Worm (Caenorhabditis elegans): Measurements from ENCODE around the gene T20D4.15.

The T20D4.15 gene

ce11 chrV:3391005-3391404 lies 3.5 kb downstream of the T20D4.15 start:
- TF ChIP-seq C38D4.7 (GFP tag; optimal IDR thresholded peaks at IDR 0.05) = no peak
- no peak for TF ChIP-seq pag-3 (tag; optimal IDR thresholded peaks at IDR 0.05; ENCODE audit: borderline replicate concordance)
- no peak for TF ChIP-seq ceh-30 (tag; optimal IDR thresholded peaks at IDR 0.05)

DNA sequence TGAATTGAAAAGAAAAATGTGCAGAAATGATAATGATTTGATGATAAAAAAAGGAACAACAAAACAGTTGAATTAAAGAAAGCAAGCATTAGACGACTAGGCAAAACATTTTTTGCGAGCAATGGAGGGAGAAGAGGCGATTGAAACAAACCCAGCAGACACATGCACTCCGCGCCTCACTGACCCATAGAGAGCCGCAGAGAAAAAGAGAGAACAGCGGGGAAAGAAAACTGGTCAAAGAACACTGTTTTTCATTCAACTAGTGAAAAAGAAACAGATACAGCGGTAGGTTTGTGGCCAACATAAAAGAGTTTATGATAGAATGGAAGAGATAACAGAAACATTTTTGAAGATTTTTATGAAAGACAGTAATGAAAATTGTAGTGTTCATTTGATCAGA lies 6.2 kb downstream of the T20D4.15 start:
- TF ChIP-seq ahr-1 (tag; optimal IDR thresholded peaks at IDR 0.05) (no peak), pat-9 (tag; optimal IDR thresholded peaks at IDR 0.05) (no peak), ceh-45 (GFP tag; IDR thresholded peaks at IDR 0.05) (no peak), rnt-1 (tag; optimal IDR thresholded peaks at IDR 0.05) (no peak), ceh-6 (GFP tag; optimal IDR thresholded peaks at IDR 0.05) (no peak), sox-2 (GFP tag; IDR thresholded peaks at IDR 0.05) (no peak), fax-1 (tag; optimal IDR thresholded peaks at IDR 0.05) (no peak), K09A11.1 (tag; optimal IDR thresholded peaks at IDR 0.05; ENCODE audit: insufficient read depth) (no peak), lim-6 (tag; optimal IDR thresholded peaks at IDR 0.05) (no peak), nhr-11 (tag; optimal IDR thresholded peaks at IDR 0.05) (no peak), ceh-18 (tag; optimal IDR thresholded peaks at IDR 0.05) (no peak), T23F11.4 (GFP tag; optimal IDR thresholded peaks at IDR 0.05) (no peak)

- TF ChIP-seq ceh-24 (tag; optimal IDR thresholded peaks at IDR 0.05) = no peak
- TF ChIP-seq pat-9 (tag; optimal IDR thresholded peaks at IDR 0.05) = no peak
- TF ChIP-seq unc-3 (GFP tag; conservative IDR thresholded peaks at IDR 0.05) = no peak
- TF ChIP-seq unc-3 (tag; optimal IDR thresholded peaks at IDR 0.05) = no peak
- TF ChIP-seq C38D4.7 (GFP tag; optimal IDR thresholded peaks at IDR 0.05) = no peak
- no peak for TF ChIP-seq K09A11.1 (tag; optimal IDR thresholded peaks at IDR 0.05; ENCODE audit: insufficient read depth)
- TF ChIP-seq ceh-19 (GFP tag; optimal IDR thresholded peaks at IDR 0.05) = no peak
- TF ChIP-seq ets-4 (tag; optimal IDR thresholded peaks at IDR 0.05) = no peak
- TF ChIP-seq nfya-1 (tag; optimal IDR thresholded peaks at IDR 0.05) = no peak
- TF ChIP-seq hlh-15 (tag; optimal IDR thresholded peaks at IDR 0.05) = no peak
- no peak for TF ChIP-seq ahr-1 (tag; optimal IDR thresholded peaks at IDR 0.05)
- no peak for TF ChIP-seq hlh-8 (tag; optimal IDR thresholded peaks at IDR 0.05)
- TF ChIP-seq lim-6 (tag; optimal IDR thresholded peaks at IDR 0.05) = no peak
- no peak for TF ChIP-seq ceh-45 (GFP tag; IDR thresholded peaks at IDR 0.05)
- no peak for TF ChIP-seq nhr-232 (tag; optimal IDR thresholded peaks at IDR 0.05)
- TF ChIP-seq K02D7.2 (tag; optimal IDR thresholded peaks at IDR 0.05) = no peak
Observed at ce11 chrV:3376973-3377372, 17.6 kb downstream of the T20D4.15 start, which contains the start of gene srbc-2. Gene srbc-2, minus strand, starts transcription at chrV:3377073.

DNA sequence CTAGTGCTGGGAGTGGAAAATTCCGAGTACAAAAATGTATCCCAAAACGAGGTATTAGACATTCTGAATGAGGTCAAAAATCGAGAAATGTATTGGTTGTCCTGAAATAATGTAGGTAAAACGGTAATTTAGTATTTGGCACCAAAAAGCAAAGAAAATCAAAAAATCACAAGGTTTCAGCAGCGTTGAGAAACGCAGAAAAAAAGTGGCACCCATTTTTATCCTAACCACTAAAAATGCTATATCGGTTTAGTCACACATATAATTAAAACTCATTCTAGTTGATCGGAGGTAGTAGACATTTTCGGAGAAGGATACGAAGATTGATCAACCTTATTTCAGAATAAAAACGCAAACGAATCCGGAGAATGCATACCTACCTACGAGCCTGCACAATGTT lies 21.9 kb downstream of the T20D4.15 start, which contains the start of gene srx-121:
srx-121 (minus strand) TSS at position 101 of the 400 bp plus-strand sequence.
- TF ChIP-seq ceh-22 (tag; optimal IDR thresholded peaks at IDR 0.05) (no peak), nhr-11 (tag; optimal IDR thresholded peaks at IDR 0.05) (no peak), C08G9.2 (tag; optimal IDR thresholded peaks at IDR 0.05) (no peak), unc-86 (tag; optimal IDR thresholded peaks at IDR 0.05) (no peak), unc-55 (GFP tag; optimal IDR thresholded peaks at IDR 0.05) (no peak), tbx-2 (tag; optimal IDR thresholded peaks at IDR 0.05) (no peak), zip-5 (tag; optimal IDR thresholded peaks at IDR 0.05) (no peak), rnt-1 (tag; optimal IDR thresholded peaks at IDR 0.05) (no peak), lin-11 (tag; optimal IDR thresholded peaks at IDR 0.05) (no peak), sox-2 (GFP tag; IDR thresholded peaks at IDR 0.05) (no peak), ztf-16 (tag; optimal IDR thresholded peaks at IDR 0.05) (no peak), ceh-31 (tag; optimal IDR thresholded peaks at IDR 0.05) (no peak), nfya-1 (tag; optimal IDR thresholded peaks at IDR 0.05) (no peak), pqm-1 (tag; optimal IDR thresholded peaks at IDR 0.05) (no peak), pat-9 (tag; optimal IDR thresholded peaks at IDR 0.05) (no peak), npax-4 (tag; optimal IDR thresholded peaks at IDR 0.05) (no peak), ceh-30 (tag; optimal IDR thresholded peaks at IDR 0.05) (no peak), ceh-18 (tag; optimal IDR thresholded peaks at IDR 0.05) (no peak), ceh-14 (tag; optimal IDR thresholded peaks at IDR 0.05) (no peak), syd-9 (tag; optimal IDR thresholded peaks at IDR 0.05) (no peak)
